ENCODE assay signal across 6 fruit fly cellular contexts in the genomic region with DNA sequence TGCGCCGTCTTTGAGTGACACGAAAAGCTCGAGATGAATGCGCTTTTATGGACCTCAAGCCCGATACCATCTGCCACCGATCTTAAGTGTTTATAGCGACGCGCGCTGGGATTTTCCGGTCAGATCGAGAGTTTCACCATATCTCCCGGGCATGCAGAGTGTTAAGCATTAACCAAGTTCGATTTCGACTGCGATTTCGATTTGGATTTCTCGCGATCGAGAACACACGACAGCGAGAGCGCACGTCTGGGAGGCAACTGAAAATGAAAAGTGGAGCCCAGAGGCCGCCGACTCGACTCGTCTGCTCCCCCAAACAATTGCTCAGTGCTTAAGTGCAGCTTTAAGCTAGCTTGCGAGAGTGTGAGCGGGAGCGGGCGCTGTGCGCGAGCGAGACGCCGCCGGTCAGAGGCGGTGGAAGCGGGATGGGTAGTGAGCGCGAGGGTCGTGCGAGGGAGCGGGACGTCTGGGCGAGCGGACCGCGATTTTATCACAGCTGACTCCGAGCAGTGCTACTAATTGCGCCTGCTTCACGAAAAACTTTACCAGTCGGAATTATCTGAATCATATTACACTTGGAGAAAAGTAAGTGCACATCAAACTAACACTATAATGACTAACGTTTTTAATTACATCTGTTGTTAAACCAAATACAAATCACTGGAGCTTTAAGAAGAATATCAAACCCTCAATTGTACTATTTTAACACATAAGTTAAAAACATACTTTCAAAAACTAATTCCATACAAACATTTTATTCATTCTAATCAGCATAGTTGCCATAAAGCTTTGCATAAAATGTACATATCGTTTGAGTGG.
TF ChIP-seq lines count a peak whose summit lies in the region.

spz (minus strand) TSS at position 261 of the 816 bp plus-strand sequence.

- TF ChIP-seq CTCF in whole organism, embryonic (GFP tag; optimal IDR thresholded peaks at IDR 0.05; lab: Kevin White, UChicago): no peak

TF ChIP-seq in whole organism, 6 proteins besides CTCF, POLR2A, EP300 and RAD21:
- TF ChIP-seq Dll (optimal IDR thresholded peaks at IDR 0.05; lab: Kevin White, UChicago) (peak; percentile 71), EcR (GFP tag; optimal IDR thresholded peaks at IDR 0.05; lab: Kevin White, UChicago) (no peak)

TF ChIP-seq in whole organism, adult, 20 proteins besides CTCF, POLR2A, EP300 and RAD21:
- TF ChIP-seq cnc (optimal IDR thresholded peaks at IDR 0.05; lab: Kevin White, UChicago) (no peak), bab1 (GFP tag; optimal IDR thresholded peaks at IDR 0.05; lab: Kevin White, UChicago) (peak; percentile 31), pad (GFP tag; optimal IDR thresholded peaks at IDR 0.05; lab: Kevin White, UChicago) (peak; percentile 46), Crg-1 (GFP tag; optimal IDR thresholded peaks at IDR 0.05; lab: Kevin White, UChicago) (no peak), Mnt (GFP tag; optimal IDR thresholded peaks at IDR 0.05; lab: Kevin White, UChicago) (no peak), cic (GFP tag; optimal IDR thresholded peaks at IDR 0.05; lab: Kevin White, UChicago) (no peak), CG12768 (GFP tag; optimal IDR thresholded peaks at IDR 0.05; lab: Kevin White, UChicago) (peak; percentile 11), ovo (GFP tag; optimal IDR thresholded peaks at IDR 0.05; lab: Kevin White, UChicago) (peak; percentile 40), Hr96 (GFP tag; optimal IDR thresholded peaks at IDR 0.05; lab: Kevin White, UChicago) (no peak)

TF ChIP-seq in whole organism, embryonic, 481 proteins besides CTCF, POLR2A, EP300 and RAD21 (continues in another document):
- no peak for TF ChIP-seq danr (GFP tag; IDR thresholded peaks at IDR 0.05; lab: Robert Waterston, UW)
- no peak for TF ChIP-seq Ets65A (GFP tag; lab: Kevin White, UChicago)
- no peak for TF ChIP-seq ems (GFP tag; optimal IDR thresholded peaks at IDR 0.05; lab: Kevin White, UChicago)
- no peak for TF ChIP-seq CoRest (tag; optimal IDR thresholded peaks at IDR 0.05; lab: Kevin White, UChicago)
- peak; percentile 73 for TF ChIP-seq CG10543 (GFP tag; optimal IDR thresholded peaks at IDR 0.05; lab: Kevin White, UChicago)
- no peak for TF ChIP-seq gro (GFP tag; optimal IDR thresholded peaks at IDR 0.05; lab: Kevin White, UChicago)
- TF ChIP-seq Blimp-1 (GFP tag; optimal IDR thresholded peaks at IDR 0.05; lab: Kevin White, UChicago): peak; percentile 81
- TF ChIP-seq lmd (GFP tag; IDR thresholded peaks at IDR 0.05; lab: Robert Waterston, UW): no peak
- TF ChIP-seq CG12769 (tag; optimal IDR thresholded peaks at IDR 0.05; lab: Kevin White, UChicago): peak; percentile 79
- no peak for TF ChIP-seq cad (GFP tag; optimal IDR thresholded peaks at IDR 0.05; lab: Kevin White, UChicago)
- no peak for TF ChIP-seq CG2875 (GFP tag; optimal IDR thresholded peaks at IDR 0.05; lab: Kevin White, UChicago)
- no peak for TF ChIP-seq jing (GFP tag; optimal IDR thresholded peaks at IDR 0.05; lab: Kevin White, UChicago)
- no peak for TF ChIP-seq luna (GFP tag; optimal IDR thresholded peaks at IDR 0.05; lab: Kevin White, UChicago)
- no peak for TF ChIP-seq CG10959 (GFP tag; IDR thresholded peaks at IDR 0.05; lab: Robert Waterston, UW)
- TF ChIP-seq corto (GFP tag; optimal IDR thresholded peaks at IDR 0.05; lab: Kevin White, UChicago): no peak
- TF ChIP-seq CG9797 (GFP tag; optimal IDR thresholded peaks at IDR 0.05; lab: Kevin White, UChicago): no peak
- no peak for TF ChIP-seq CG2120 (GFP tag; optimal IDR thresholded peaks at IDR 0.05; lab: Kevin White, UChicago)
- TF ChIP-seq vvl (GFP tag; IDR thresholded peaks at IDR 0.05; lab: Robert Waterston, UW): peak; percentile 52
- TF ChIP-seq ATbp (GFP tag; optimal IDR thresholded peaks at IDR 0.05; lab: Kevin White, UChicago): peak; percentile 37

TF ChIP-seq in whole organism, prepupa, 60 proteins besides CTCF, POLR2A, EP300 and RAD21 (continues in another document):
- TF ChIP-seq CG11762 (GFP tag; optimal IDR thresholded peaks at IDR 0.05; lab: Kevin White, UChicago; ENCODE audit: insufficient read depth): peak; percentile 12
- no peak for TF ChIP-seq CG1621 (tag; optimal IDR thresholded peaks at IDR 0.05; lab: Kevin White, UChicago)
- peak; percentile 20; the same call in 1 of the 3 replicates for TF ChIP-seq CG6163 (GFP tag; IDR thresholded peaks at IDR 0.05; lab: Robert Waterston, UW)
- peak; percentile 47 for TF ChIP-seq CG15336 (GFP tag; IDR thresholded peaks at IDR 0.05; lab: Robert Waterston, UW)
- no peak for TF ChIP-seq CG11902 (GFP tag; optimal IDR thresholded peaks at IDR 0.05; lab: Kevin White, UChicago)
- TF ChIP-seq Eip93F (GFP tag; optimal IDR thresholded peaks at IDR 0.05; lab: Kevin White, UChicago): no peak
- TF ChIP-seq eg (GFP tag; IDR thresholded peaks at IDR 0.05; lab: Robert Waterston, UW): peak; percentile 58; the same call in 2 of the 3 replicates
- no peak for TF ChIP-seq CG6792 (GFP tag; optimal IDR thresholded peaks at IDR 0.05; lab: Kevin White, UChicago)
- TF ChIP-seq OdsH (GFP tag; optimal IDR thresholded peaks at IDR 0.05; lab: Kevin White, UChicago): peak; percentile 22
- TF ChIP-seq CG32006 (GFP tag; optimal IDR thresholded peaks at IDR 0.05; lab: Kevin White, UChicago): no peak
- peak; percentile 19 for TF ChIP-seq dsx (GFP tag; optimal IDR thresholded peaks at IDR 0.05; lab: Kevin White, UChicago; ENCODE audit: poor library complexity, severe bottlenecking)
- TF ChIP-seq acj6 (GFP tag; optimal IDR thresholded peaks at IDR 0.05; lab: Kevin White, UChicago): no peak
- TF ChIP-seq CG3032 (tag; optimal IDR thresholded peaks at IDR 0.05; lab: Kevin White, UChicago): no peak
- peak; percentile 48 for TF ChIP-seq Blimp-1 (GFP tag; optimal IDR thresholded peaks at IDR 0.05; lab: Kevin White, UChicago)
- no peak for TF ChIP-seq Hr38 (GFP tag; optimal IDR thresholded peaks at IDR 0.05; lab: Kevin White, UChicago)
- TF ChIP-seq pdm3 (GFP tag; optimal IDR thresholded peaks at IDR 0.05; lab: Kevin White, UChicago): peak; percentile 4
- peak; percentile 40 for TF ChIP-seq Hr4 (GFP tag; optimal IDR thresholded peaks at IDR 0.05; lab: Kevin White, UChicago)
- peak; percentile 77 for TF ChIP-seq Eip78C (GFP tag; lab: Kevin White, UChicago)

TF ChIP-seq in whole organism, pupa, 21 proteins besides CTCF, POLR2A, EP300 and RAD21 (continues in another document):
- TF ChIP-seq CG8159 (tag; optimal IDR thresholded peaks at IDR 0.05; lab: Kevin White, UChicago) (no peak), D1 (tag; optimal IDR thresholded peaks at IDR 0.05; lab: Kevin White, UChicago) (no peak), CG13204 (GFP tag; optimal IDR thresholded peaks at IDR 0.05; lab: Kevin White, UChicago) (peak; percentile 100), CG34367 (tag; optimal IDR thresholded peaks at IDR 0.05; lab: Kevin White, UChicago) (no peak), CG32121 (GFP tag; IDR thresholded peaks at IDR 0.05; lab: Robert Waterston, UW) (no peak; the same call in none of the 2 replicates), Snoo (tag; optimal IDR thresholded peaks at IDR 0.05; lab: Kevin White, UChicago) (no peak), CG9948 (tag; optimal IDR thresholded peaks at IDR 0.05; lab: Kevin White, UChicago) (no peak), rn (GFP tag; IDR thresholded peaks at IDR 0.05; lab: Robert Waterston, UW) (no peak), CG8301 (tag; optimal IDR thresholded peaks at IDR 0.05; lab: Kevin White, UChicago) (no peak), Pif1A (GFP tag; optimal IDR thresholded peaks at IDR 0.05; lab: Kevin White, UChicago) (no peak), CG14655 (GFP tag; optimal IDR thresholded peaks at IDR 0.05; lab: Kevin White, UChicago) (no peak), CG4496 (GFP tag; IDR thresholded peaks at IDR 0.05; lab: Robert Waterston, UW) (peak; percentile 69), gl (tag; optimal IDR thresholded peaks at IDR 0.05; lab: Kevin White, UChicago) (no peak), CG12605 (GFP tag; IDR thresholded peaks at IDR 0.05; lab: Robert Waterston, UW) (peak; percentile 38; the same call in 1 of the 2 replicates), Pif1B (GFP tag; optimal IDR thresholded peaks at IDR 0.05; lab: Kevin White, UChicago) (peak; percentile 5), CG17806 (tag; optimal IDR thresholded peaks at IDR 0.05; lab: Kevin White, UChicago) (no peak), CG10348 (GFP tag; IDR thresholded peaks at IDR 0.05; lab: Robert Waterston, UW) (no peak), CG15710 (tag; optimal IDR thresholded peaks at IDR 0.05; lab: Kevin White, UChicago) (no peak), Ets98B (GFP tag; IDR thresholded peaks at IDR 0.05; lab: Robert Waterston, UW) (peak; percentile 47; the same call in 1 of the 2 replicates)

TF ChIP-seq in whole organism, wandering third instar larva, 38 proteins besides CTCF, POLR2A, EP300 and RAD21:
- TF ChIP-seq rgr (GFP tag; optimal IDR thresholded peaks at IDR 0.05; lab: Kevin White, UChicago) (peak; percentile 0), br (GFP tag; optimal IDR thresholded peaks at IDR 0.05; lab: Kevin White, UChicago) (no peak), Hnf4 (GFP tag; optimal IDR thresholded peaks at IDR 0.05; lab: Kevin White, UChicago) (no peak), sv (GFP tag; optimal IDR thresholded peaks at IDR 0.05; lab: Kevin White, UChicago) (no peak), ey (GFP tag; optimal IDR thresholded peaks at IDR 0.05; lab: Kevin White, UChicago) (no peak), foxo (GFP tag; optimal IDR thresholded peaks at IDR 0.05; lab: Kevin White, UChicago) (peak in 1 of 2 experiments; percentile 6), N (GFP tag; optimal IDR thresholded peaks at IDR 0.05; lab: Kevin White, UChicago) (no peak), Dif (GFP tag; optimal IDR thresholded peaks at IDR 0.05; lab: Kevin White, UChicago; ENCODE audit: partially characterized antibody) (peak; percentile 87), OdsH (GFP tag; optimal IDR thresholded peaks at IDR 0.05; lab: Kevin White, UChicago) (no peak), Mio (GFP tag; optimal IDR thresholded peaks at IDR 0.05; lab: Kevin White, UChicago) (no peak), h (GFP tag; optimal IDR thresholded peaks at IDR 0.05; lab: Kevin White, UChicago) (peak; percentile 49), Hr83 (GFP tag; optimal IDR thresholded peaks at IDR 0.05; lab: Kevin White, UChicago; ENCODE audit: poor library complexity, severe bottlenecking) (peak; percentile 32), dl (GFP tag; optimal IDR thresholded peaks at IDR 0.05; lab: Kevin White, UChicago; ENCODE audit: insufficient read depth in 1 of 2, partially characterized antibody in 2 of 2) (peak; percentile 61 to 89), fru (GFP tag; optimal IDR thresholded peaks at IDR 0.05; lab: Kevin White, UChicago) (peak; percentile 7), sage (GFP tag; optimal IDR thresholded peaks at IDR 0.05; lab: Kevin White, UChicago) (no peak), dmrt93B (GFP tag; optimal IDR thresholded peaks at IDR 0.05; lab: Kevin White, UChicago) (no peak), jim (GFP tag; optimal IDR thresholded peaks at IDR 0.05; lab: Kevin White, UChicago) (no peak), tai (GFP tag; optimal IDR thresholded peaks at IDR 0.05; lab: Kevin White, UChicago) (no peak), Vsx2 (GFP tag; optimal IDR thresholded peaks at IDR 0.05; lab: Kevin White, UChicago; ENCODE audit: partially characterized antibody) (peak; percentile 33), Dfd (GFP tag; optimal IDR thresholded peaks at IDR 0.05; lab: Kevin White, UChicago) (no peak), pan (optimal IDR thresholded peaks at IDR 0.05; lab: Kevin White, UChicago) (no peak)
TF ChIP-seq in whole organism, wandering third instar larva: peak in this region for 8.
